Fruit fly (Drosophila melanogaster): ENCODE results near the gene stg1.

The stg1 gene

DNA sequence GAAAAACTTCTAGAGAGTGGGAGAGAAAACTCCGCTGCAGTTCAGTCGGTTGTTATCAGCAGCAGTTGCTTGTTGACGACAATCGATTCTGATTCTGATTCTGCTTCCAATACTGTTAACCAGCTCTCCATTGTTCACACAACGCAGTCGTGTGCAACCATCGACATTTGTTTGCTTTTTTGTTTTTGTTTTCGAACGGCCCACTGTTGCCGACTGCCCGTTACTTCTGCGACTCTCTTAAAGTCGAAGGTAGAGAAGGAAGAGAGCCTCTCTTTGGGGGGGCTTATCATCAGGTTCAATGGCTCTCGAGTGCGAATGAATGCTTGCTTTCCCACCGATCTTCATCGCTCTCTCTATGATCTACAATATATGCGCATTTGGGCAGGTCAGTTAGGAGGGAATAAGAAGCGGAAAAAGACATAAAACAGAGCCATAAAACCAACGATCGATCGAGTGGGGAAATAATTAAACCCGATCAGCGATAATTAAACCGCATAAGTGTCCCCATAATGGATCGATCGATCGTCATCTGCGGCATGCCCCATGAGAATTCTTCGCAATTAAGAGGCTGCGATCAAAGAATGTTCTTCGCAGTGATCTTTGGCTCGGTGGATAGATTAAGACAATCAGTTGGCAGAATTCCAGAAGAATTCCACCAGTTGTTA, 21.8 kb upstream of the stg1 start:
- TF ChIP-seq h (GFP tag; optimal IDR thresholded peaks at IDR 0.05) (peak; percentile 38), jim (GFP tag; optimal IDR thresholded peaks at IDR 0.05) (no peak), sv (GFP tag; optimal IDR thresholded peaks at IDR 0.05) (no peak), Jra (GFP tag; optimal IDR thresholded peaks at IDR 0.05) (no peak), Hnf4 (GFP tag; optimal IDR thresholded peaks at IDR 0.05) (no peak), lola (GFP tag; optimal IDR thresholded peaks at IDR 0.05) (no peak), CrebA (GFP tag; optimal IDR thresholded peaks at IDR 0.05; ENCODE audit: borderline replicate concordance) (peak; percentile 26), foxo (GFP tag; optimal IDR thresholded peaks at IDR 0.05) (no peak), Sp1 (GFP tag; optimal IDR thresholded peaks at IDR 0.05) (no peak), Rel (GFP tag; optimal IDR thresholded peaks at IDR 0.05) (no peak), Rel (tag; optimal IDR thresholded peaks at IDR 0.05) (peak; percentile 55), usp (GFP tag; optimal IDR thresholded peaks at IDR 0.05) (no peak), Hr83 (GFP tag; optimal IDR thresholded peaks at IDR 0.05; ENCODE audit: poor library complexity, severe bottlenecking) (peak; percentile 7), Dfd (GFP tag; optimal IDR thresholded peaks at IDR 0.05) (no peak), Myc (optimal IDR thresholded peaks at IDR 0.05) (no peak), HLH106 (tag; optimal IDR thresholded peaks at IDR 0.05) (no peak), CG32264 (GFP tag; optimal IDR thresholded peaks at IDR 0.05) (no peak), dl (GFP tag; optimal IDR thresholded peaks at IDR 0.05; ENCODE audit: insufficient read depth in 1 of 2, partially characterized antibody in 2 of 2) (peak in 1 of 2 experiments; percentile 67), N (GFP tag; optimal IDR thresholded peaks at IDR 0.05) (no peak), Vsx2 (GFP tag; optimal IDR thresholded peaks at IDR 0.05; ENCODE audit: partially characterized antibody) (no peak), fru (GFP tag; optimal IDR thresholded peaks at IDR 0.05) (peak; percentile 53), rgr (GFP tag; optimal IDR thresholded peaks at IDR 0.05) (peak; percentile 8), sage (GFP tag; optimal IDR thresholded peaks at IDR 0.05) (no peak), OdsH (GFP tag; optimal IDR thresholded peaks at IDR 0.05) (no peak), Mio (GFP tag; optimal IDR thresholded peaks at IDR 0.05) (no peak), Dif (GFP tag; optimal IDR thresholded peaks at IDR 0.05; ENCODE audit: partially characterized antibody) (peak; percentile 38), Abd-B (GFP tag; optimal IDR thresholded peaks at IDR 0.05) (no peak), tai (GFP tag; optimal IDR thresholded peaks at IDR 0.05) (no peak), dmrt93B (GFP tag; optimal IDR thresholded peaks at IDR 0.05) (no peak), brk (GFP tag; optimal IDR thresholded peaks at IDR 0.05) (no peak), CG9705 (GFP tag; optimal IDR thresholded peaks at IDR 0.05) (no peak), dsf (GFP tag; optimal IDR thresholded peaks at IDR 0.05; ENCODE audit: borderline replicate concordance) (no peak), pan (optimal IDR thresholded peaks at IDR 0.05) (no peak), Hr78 (GFP tag; optimal IDR thresholded peaks at IDR 0.05) (no peak), br (GFP tag; optimal IDR thresholded peaks at IDR 0.05) (peak; percentile 50), ey (GFP tag; optimal IDR thresholded peaks at IDR 0.05) (no peak), GATAd (GFP tag; optimal IDR thresholded peaks at IDR 0.05) (no peak), woc (GFP tag; optimal IDR thresholded peaks at IDR 0.05) (no peak), psq (GFP tag; optimal IDR thresholded peaks at IDR 0.05) (peak; percentile 46)

DNA sequence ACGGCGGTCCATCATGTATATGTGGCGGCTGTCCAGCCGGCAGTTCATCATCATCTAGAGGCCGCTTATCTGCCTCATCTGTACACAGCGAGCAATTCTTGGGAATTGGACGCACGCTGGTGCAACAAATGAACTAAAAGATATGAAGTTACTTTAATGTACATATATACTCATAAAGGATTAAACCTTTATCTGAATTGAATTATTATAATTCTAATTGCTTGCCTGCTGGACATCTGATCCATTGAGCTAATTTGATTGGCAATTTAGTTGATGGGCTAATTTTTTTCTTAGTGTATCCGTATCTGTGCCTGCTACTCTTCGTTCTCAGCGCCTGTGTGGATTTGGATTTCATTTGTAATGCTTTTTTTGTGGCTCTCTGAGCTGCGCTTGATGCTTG, 20.7 kb upstream of the stg1 start:
- TF ChIP-seq dsf (GFP tag; optimal IDR thresholded peaks at IDR 0.05; ENCODE audit: borderline replicate concordance) (peak; percentile 19), Mio (GFP tag; optimal IDR thresholded peaks at IDR 0.05) (no peak), ey (GFP tag; optimal IDR thresholded peaks at IDR 0.05) (peak; percentile 86), CG32264 (GFP tag; optimal IDR thresholded peaks at IDR 0.05) (peak; percentile 55), psq (GFP tag; optimal IDR thresholded peaks at IDR 0.05) (peak; percentile 75), h (GFP tag; optimal IDR thresholded peaks at IDR 0.05) (peak; percentile 85), jim (GFP tag; optimal IDR thresholded peaks at IDR 0.05) (no peak), tai (GFP tag; optimal IDR thresholded peaks at IDR 0.05) (peak; percentile 29), Dif (GFP tag; optimal IDR thresholded peaks at IDR 0.05; ENCODE audit: partially characterized antibody) (no peak), rgr (GFP tag; optimal IDR thresholded peaks at IDR 0.05) (peak; percentile 84), br (GFP tag; optimal IDR thresholded peaks at IDR 0.05) (peak; percentile 85), Hr78 (GFP tag; optimal IDR thresholded peaks at IDR 0.05) (no peak), Hnf4 (GFP tag; optimal IDR thresholded peaks at IDR 0.05) (peak; percentile 73), OdsH (GFP tag; optimal IDR thresholded peaks at IDR 0.05) (peak; percentile 85), woc (GFP tag; optimal IDR thresholded peaks at IDR 0.05) (peak; percentile 81), CG9705 (GFP tag; optimal IDR thresholded peaks at IDR 0.05) (peak; percentile 60), Myc (optimal IDR thresholded peaks at IDR 0.05) (no peak), sage (GFP tag; optimal IDR thresholded peaks at IDR 0.05) (peak; percentile 48), Abd-B (GFP tag; optimal IDR thresholded peaks at IDR 0.05) (no peak), brk (GFP tag; optimal IDR thresholded peaks at IDR 0.05) (peak; percentile 58), foxo (GFP tag; optimal IDR thresholded peaks at IDR 0.05) (peak in 1 of 2 experiments; percentile 84), Rel (GFP tag; optimal IDR thresholded peaks at IDR 0.05) (peak; percentile 29), Rel (tag; optimal IDR thresholded peaks at IDR 0.05) (peak; percentile 72), dmrt93B (GFP tag; optimal IDR thresholded peaks at IDR 0.05) (peak; percentile 72), Sp1 (GFP tag; optimal IDR thresholded peaks at IDR 0.05) (peak; percentile 83), Dfd (GFP tag; optimal IDR thresholded peaks at IDR 0.05) (no peak), fru (GFP tag; optimal IDR thresholded peaks at IDR 0.05) (peak; percentile 85), HLH106 (tag; optimal IDR thresholded peaks at IDR 0.05) (peak; percentile 85), Jra (GFP tag; optimal IDR thresholded peaks at IDR 0.05) (peak; percentile 70)

Measured in whole organism, wandering third instar larva.